Worm (Caenorhabditis elegans) whole organism, young adult: ENCODE results near the gene prx-6.

ENCODE experiments used
- B0035.1 ChIP-seq: sonication (generic microtip); optimal IDR thresholded peaks from 2 replicates; lab custom pipeline; 2016; ENCODE audit warnings: missing genetic modification characterization, mild to moderate bottlenecking, missing compliant biosample characterization, missing genotype, missing genetic modification reagents
- B0261.1 ChIP-seq: sonication (generic microtip); optimal IDR thresholded peaks from 2 replicates; lab custom pipeline; 2016; ENCODE audit warnings: mild to moderate bottlenecking, missing genetic modification characterization, moderate library complexity, missing compliant biosample characterization
- ama-1 ChIP-seq, 3 experiments: fragments of 150-350 bp in 1 of 3; sonication (generic microtip) in 2 of 3; optimal IDR thresholded peaks; 2 replicates each; lab custom pipeline; 2014 to 2018; ENCODE audit warnings: missing biosample characterization in 2 of 3, missing genetic modification characterization in 2 of 3, missing genetic modification reagents in 2 of 3
- cebp-2 ChIP-seq: fragments of 200-800 bp; sonication (Bioruptor generic); IDR thresholded peaks from 2 replicates; pipeline ENCODE4 v1.3.6; 2022; ENCODE audit warnings: missing genetic modification characterization, missing compliant biosample characterization
- ceh-100 ChIP-seq: fragments of 200-800 bp; sonication (Bioruptor generic); IDR thresholded peaks from 2 replicates; pipeline ENCODE4 v1.3.6; 2022; ENCODE audit warnings: missing genetic modification reagents, missing genetic modification characterization, missing compliant biosample characterization
- lin-35 ChIP-seq, 3 experiments: fragments of 150-350 bp in 2 of 3; sonication (generic microtip) in 1 of 3; optimal IDR thresholded peaks; 2 replicates each; lab custom pipeline; 2014 to 2018; ENCODE audit warnings: missing biosample characterization in 3 of 3, missing genetic modification characterization in 3 of 3, missing genetic modification reagents in 3 of 3
- madf-3 ChIP-seq: fragments of 200-800 bp; sonication (Bioruptor generic); IDR thresholded peaks from 2 replicates; pipeline ENCODE4 v1.3.6; 2022; ENCODE audit warnings: missing genetic modification reagents, missing genetic modification characterization, missing compliant biosample characterization
- nhr-179 ChIP-seq: sonication (generic microtip); optimal IDR thresholded peaks from 2 replicates; lab custom pipeline; 2016; ENCODE audit warnings: mild to moderate bottlenecking, missing genetic modification characterization, missing compliant biosample characterization
- rec-8 ChIP-seq, 2 experiments: sonication (generic microtip); optimal IDR thresholded peaks; 2 replicates each; lab custom pipeline; 2016; ENCODE audit warnings: mild to moderate bottlenecking in 2 of 2, missing genetic modification characterization in 2 of 2, missing genetic modification reagents in 2 of 2, missing genotype in 2 of 2, missing biosample characterization in 1 of 2, missing compliant biosample characterization in 1 of 2, moderate library complexity in 1 of 2
- unc-62 ChIP-seq: fragments of 150-350 bp; optimal IDR thresholded peaks from 2 replicates; lab custom pipeline; 2014; ENCODE audit warnings: missing biosample characterization, missing genetic modification reagents, missing genetic modification characterization
- zim-3 ChIP-seq: sonication (generic microtip); optimal IDR thresholded peaks from 2 replicates; lab custom pipeline; 2017; ENCODE audit warnings: mild to moderate bottlenecking, missing genetic modification characterization, moderate library complexity, missing compliant biosample characterization

ce11 chrV:4769633-4770032 is 49.7 kb upstream of the prx-6 start, which contains the start of gene C18G1.9:
- TF ChIP-seq lin-35 (GFP tag; optimal IDR thresholded peaks at IDR 0.05; lab: Kevin White, UChicago) (no peak), unc-62 (no peak), cebp-2 (GFP tag; lab: Robert Waterston, UW) (no peak), madf-3 (GFP tag; lab: Robert Waterston, UW) (no peak), ama-1 (optimal IDR thresholded peaks at IDR 0.05; lab: Kevin White, UChicago) (no peak), ama-1 (GFP tag; optimal IDR thresholded peaks at IDR 0.05; lab: Kevin White, UChicago) (no peak), rec-8 (tag; optimal IDR thresholded peaks at IDR 0.05; lab: Kevin White, UChicago) (no peak), B0035.1 (tag; lab: Kevin White, UChicago) (no peak), B0261.1 (tag; lab: Kevin White, UChicago) (no peak), zim-3 (tag; lab: Kevin White, UChicago) (no peak), ceh-100 (GFP tag; lab: Robert Waterston, UW) (no peak), nhr-179 (no peak)
